Fruit fly (Drosophila melanogaster) whole organism, pupa: ENCODE measurements around the gene PH4alphaNE3.

Source experiments
- CG15710 ChIP-seq: fragments of 200-800 bp; sonication (Bioruptor generic); optimal IDR thresholded peaks from 2 replicates; lab custom pipeline; 2018; ENCODE audit warnings: missing biosample characterization, mild to moderate bottlenecking, missing genetic modification characterization, moderate library complexity
- CG17806 ChIP-seq: fragments of 200-800 bp; sonication (Bioruptor generic); optimal IDR thresholded peaks from 2 replicates; lab custom pipeline; 2018; ENCODE audit warnings: missing biosample characterization, mild to moderate bottlenecking, missing genetic modification characterization, moderate library complexity
- CG34367 ChIP-seq: fragments of 200-800 bp; sonication (Bioruptor generic); optimal IDR thresholded peaks from 2 replicates; lab custom pipeline; 2018; ENCODE audit warnings: missing biosample characterization, mild to moderate bottlenecking, missing genetic modification characterization
- CG8301 ChIP-seq: fragments of 200-800 bp; sonication (Bioruptor generic); optimal IDR thresholded peaks from 2 replicates; lab custom pipeline; 2018; ENCODE audit warnings: missing biosample characterization, mild to moderate bottlenecking, missing genetic modification characterization
- EcR ChIP-seq: fragments of 200-800 bp; sonication (Bioruptor generic); optimal IDR thresholded peaks from 3 replicates; lab custom pipeline; 2019; ENCODE audit warnings: missing biosample characterization, missing genetic modification characterization, mild to moderate bottlenecking, moderate library complexity, missing genetic modification reagents
- fd96Ca ChIP-seq: fragments of 200-800 bp; sonication (Bioruptor generic); IDR thresholded peaks from 3 replicates; pipeline ENCODE4 v1.3.6; 2022; ENCODE audit warnings: missing biosample characterization, missing genetic modification characterization
- gl ChIP-seq: fragments of 200-800 bp; sonication (Bioruptor generic); optimal IDR thresholded peaks from 2 replicates; lab custom pipeline; 2018; ENCODE audit warnings: missing biosample characterization, mild to moderate bottlenecking, missing genetic modification characterization

DNA sequence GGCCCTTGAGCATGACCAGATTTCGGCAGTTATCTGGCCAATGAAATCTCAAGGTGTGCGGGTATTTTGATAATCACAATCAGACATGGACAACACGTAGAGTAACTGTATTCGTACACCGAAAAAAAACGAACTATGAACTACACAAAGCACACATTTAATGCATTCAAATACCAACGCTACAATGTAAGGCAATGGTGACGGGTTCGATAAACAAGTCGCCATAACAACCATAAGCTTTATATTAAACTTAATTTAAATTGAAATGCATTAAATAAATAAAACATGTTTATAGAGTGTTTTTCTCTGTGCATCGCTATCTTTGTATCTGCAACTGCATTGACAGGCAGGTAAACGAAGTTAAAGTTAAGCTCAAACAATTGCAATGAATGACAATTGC, 13.7 kb upstream of the PH4alphaNE3 start:
- TF ChIP-seq fd96Ca (GFP tag; lab: Robert Waterston, UW) = no peak
- TF ChIP-seq gl (tag; lab: Kevin White, UChicago) = no peak
- no peak for TF ChIP-seq CG8301 (tag; lab: Kevin White, UChicago)
- no peak for TF ChIP-seq CG15710
- TF ChIP-seq EcR (GFP tag; lab: Kevin White, UChicago) = no peak
- TF ChIP-seq CG17806 = no peak
- TF ChIP-seq CG34367 (tag; lab: Kevin White, UChicago) = no peak
